Fruit fly (Drosophila melanogaster) whole organism, embryonic: Measurements from ENCODE around the gene scramb1.

Source experiments
- Atf6 ChIP-seq: fragments of 200-800 bp; sonication (Bioruptor generic); IDR thresholded peaks from 2 replicates; pipeline ENCODE4 v1.3.6; 2022; ENCODE audit warnings: missing biosample characterization, missing genetic modification characterization
- CG10267 ChIP-seq: fragments of 200-800 bp; sonication (Bioruptor generic); optimal IDR thresholded peaks from 2 replicates; lab custom pipeline; 2018; ENCODE audit warnings: missing biosample characterization, mild to moderate bottlenecking, missing genetic modification characterization, moderate library complexity
- CG12155 ChIP-seq: fragments of 200-800 bp; sonication (Bioruptor generic); optimal IDR thresholded peaks from 3 replicates; lab custom pipeline; 2016; ENCODE audit warnings: missing biosample characterization, missing genetic modification characterization
- CG13123 ChIP-seq: fragments of 200-800 bp; sonication (Bioruptor generic); optimal IDR thresholded peaks from 2 replicates; lab custom pipeline; 2016; ENCODE audit warnings: missing biosample characterization, missing genetic modification characterization
- CG13287 ChIP-seq: fragments of 200-800 bp; sonication (Bioruptor generic); IDR thresholded peaks from 2 replicates; pipeline ENCODE4 v1.3.6; 2022; ENCODE audit warnings: missing biosample characterization, missing genetic modification characterization; ENCODE audit not compliant: partially characterized antibody
- CG14710 ChIP-seq: fragments of 200-800 bp; sonication (Bioruptor generic); optimal IDR thresholded peaks from 3 replicates; lab custom pipeline; 2019; ENCODE audit warnings: missing biosample characterization, mild to moderate bottlenecking, missing genetic modification characterization, moderate library complexity
- CG16813 ChIP-seq: fragments of 200-800 bp; sonication (Bioruptor generic); IDR thresholded peaks from 3 replicates; pipeline ENCODE4 v1.3.6; 2022; ENCODE audit warnings: missing biosample characterization, missing genetic modification characterization; ENCODE audit not compliant: partially characterized antibody
- CG17612 ChIP-seq: fragments of 200-800 bp; sonication (Bioruptor generic); IDR thresholded peaks from 2 replicates; pipeline ENCODE4 v1.3.6; 2022; ENCODE audit warnings: missing biosample characterization, missing genetic modification characterization
- CG17912 ChIP-seq: fragments of 200-800 bp; sonication (Bioruptor generic); optimal IDR thresholded peaks from 2 replicates; lab custom pipeline; 2018; ENCODE audit warnings: missing biosample characterization, mild to moderate bottlenecking, missing genetic modification characterization
- CG2202 ChIP-seq: fragments of 200-800 bp; sonication (Bioruptor generic); optimal IDR thresholded peaks from 2 replicates; lab custom pipeline; 2018; ENCODE audit warnings: missing biosample characterization, mild to moderate bottlenecking, missing genetic modification characterization
- CG34422 ChIP-seq: fragments of 200-800 bp; sonication (Bioruptor generic); IDR thresholded peaks from 3 replicates; pipeline ENCODE4 v1.3.6; 2022; ENCODE audit warnings: missing biosample characterization, missing genetic modification characterization
- CG43689 ChIP-seq: fragments of 200-800 bp; sonication (Bioruptor generic); IDR thresholded peaks from 2 replicates; pipeline ENCODE4 v1.3.6; 2022; ENCODE audit warnings: missing biosample characterization, missing genetic modification characterization
- CG4424 ChIP-seq: fragments of 200-800 bp; sonication (Bioruptor generic); optimal IDR thresholded peaks from 3 replicates; lab custom pipeline; 2016; ENCODE audit warnings: missing biosample characterization, missing genetic modification characterization
- CG5953 ChIP-seq: fragments of 200-800 bp; sonication (Bioruptor generic); IDR thresholded peaks from 2 replicates; pipeline ENCODE4 v1.3.6; 2022; ENCODE audit warnings: missing biosample characterization, missing genetic modification characterization
- CG6175 ChIP-seq: fragments of 200-800 bp; sonication (Bioruptor generic); IDR thresholded peaks from 3 replicates; pipeline ENCODE4 v1.3.6; 2022; ENCODE audit warnings: missing biosample characterization, missing genetic modification characterization
- CG6654 ChIP-seq: fragments of 200-800 bp; sonication (Bioruptor generic); optimal IDR thresholded peaks from 2 replicates; lab custom pipeline; 2017; ENCODE audit warnings: missing biosample characterization, mild to moderate bottlenecking, missing genetic modification characterization
- CG6689 ChIP-seq: fragments of 200-800 bp; sonication (Bioruptor generic); IDR thresholded peaks from 2 replicates; pipeline ENCODE4 v1.3.6; 2022; ENCODE audit warnings: missing biosample characterization, missing genetic modification characterization
- CG7357 ChIP-seq: fragments of 200-800 bp; sonication (Bioruptor generic); IDR thresholded peaks from 3 replicates; pipeline ENCODE4 v1.3.6; 2022; ENCODE audit warnings: missing biosample characterization, missing genetic modification characterization
- CG7987 ChIP-seq: fragments of 200-800 bp; sonication (Bioruptor generic); optimal IDR thresholded peaks from 2 replicates; lab custom pipeline; 2018; ENCODE audit warnings: missing biosample characterization, mild to moderate bottlenecking, missing genetic modification characterization, moderate library complexity
- CG9817 ChIP-seq: fragments of 200-800 bp; sonication (Bioruptor generic); optimal IDR thresholded peaks from 2 replicates; lab custom pipeline; 2018; ENCODE audit warnings: missing biosample characterization, mild to moderate bottlenecking, missing genetic modification characterization, moderate library complexity
- D19A ChIP-seq: fragments of 200-800 bp; optimal IDR thresholded peaks from 3 replicates; lab custom pipeline; 2019; ENCODE audit warnings: missing biosample characterization, mild to moderate bottlenecking, missing genetic modification characterization, moderate library complexity
- D19B ChIP-seq: fragments of 200-800 bp; sonication (Bioruptor generic); optimal IDR thresholded peaks from 2 replicates; lab custom pipeline; 2017; ENCODE audit warnings: missing biosample characterization, mild to moderate bottlenecking, missing genetic modification characterization
- Dad ChIP-seq: fragments of 200-800 bp; sonication (Bioruptor generic); optimal IDR thresholded peaks from 3 replicates; lab custom pipeline; 2016; ENCODE audit warnings: missing biosample characterization, missing genetic modification characterization
- Deaf1 ChIP-seq: fragments of 200-800 bp; optimal IDR thresholded peaks from 3 replicates; lab custom pipeline; 2019; ENCODE audit warnings: missing biosample characterization, mild to moderate bottlenecking, missing genetic modification characterization, moderate library complexity
- Dp ChIP-seq: fragments of 200-800 bp; sonication (Bioruptor generic); optimal IDR thresholded peaks from 2 replicates; lab custom pipeline; 2018; ENCODE audit warnings: missing biosample characterization, mild to moderate bottlenecking, missing genetic modification characterization, moderate library complexity
- ERR ChIP-seq: fragments of 200-800 bp; sonication (Bioruptor generic); optimal IDR thresholded peaks from 2 replicates; lab custom pipeline; 2016; ENCODE audit warnings: missing biosample characterization, missing genetic modification characterization
- GATAe ChIP-seq: fragments of 200-800 bp; sonication (Bioruptor generic); conservative IDR thresholded peaks from 2 replicates; pipeline ENCODE4 v1.3.6; 2022; ENCODE audit warnings: missing biosample characterization, missing genetic modification characterization
- HHEX ChIP-seq: fragments of 200-800 bp; sonication (Bioruptor generic); optimal IDR thresholded peaks from 3 replicates; lab custom pipeline; 2017; ENCODE audit warnings: missing biosample characterization, mild to moderate bottlenecking, missing genetic modification characterization, missing genetic modification reagents
- Hand ChIP-seq: fragments of 200-800 bp; sonication (Bioruptor generic); optimal IDR thresholded peaks from 2 replicates; lab custom pipeline; 2017; ENCODE audit warnings: mild to moderate bottlenecking, missing biosample characterization, missing genetic modification reagents, missing genetic modification characterization
- Hsf ChIP-seq: fragments of 200-800 bp; sonication (Bioruptor generic); optimal IDR thresholded peaks from 3 replicates; lab custom pipeline; 2016; ENCODE audit warnings: missing biosample characterization, missing genetic modification characterization
- Kr ChIP-seq: fragments of 200-800 bp; sonication (Bioruptor generic); optimal IDR thresholded peaks from 2 replicates; lab custom pipeline; 2017; ENCODE audit warnings: missing biosample characterization, mild to moderate bottlenecking, missing genetic modification characterization
- Spps ChIP-seq: fragments of 200-800 bp; sonication (Bioruptor generic); optimal IDR thresholded peaks from 2 replicates; lab custom pipeline; 2018; ENCODE audit warnings: missing biosample characterization, mild to moderate bottlenecking, missing genetic modification characterization
- TFAM ChIP-seq: fragments of 200-800 bp; sonication (Bioruptor generic); optimal IDR thresholded peaks from 2 replicates; lab custom pipeline; 2017; ENCODE audit warnings: missing biosample characterization, missing genetic modification characterization, inconsistent platforms
- al ChIP-seq: fragments of 200-800 bp; sonication (Bioruptor generic); IDR thresholded peaks from 2 replicates; pipeline ENCODE4 v1.3.6; 2022; ENCODE audit warnings: missing biosample characterization, missing genetic modification characterization
- ase ChIP-seq: fragments of 200-800 bp; sonication (Bioruptor generic); IDR thresholded peaks from 3 replicates; pipeline ENCODE4 v1.3.6; 2022; ENCODE audit warnings: missing biosample characterization, missing genetic modification characterization
- bcd ChIP-seq: fragments of 200-800 bp; sonication (Bioruptor generic); optimal IDR thresholded peaks from 2 replicates; lab custom pipeline; 2017; ENCODE audit warnings: missing biosample characterization, mild to moderate bottlenecking, missing genetic modification characterization
- cad ChIP-seq: fragments of >200 bp; optimal IDR thresholded peaks from 2 replicates; lab custom pipeline; 2017; ENCODE audit warnings: missing biosample characterization, missing genetic modification characterization
- cato ChIP-seq: fragments of 200-800 bp; sonication (Bioruptor generic); optimal IDR thresholded peaks from 2 replicates; lab custom pipeline; 2016; ENCODE audit warnings: missing biosample characterization, missing genetic modification characterization, borderline replicate concordance
- crp ChIP-seq, 2 experiments: fragments of 200-800 bp; sonication (Bioruptor generic); optimal IDR thresholded peaks; 2 replicates in 1 of 2; 3 replicates in 1 of 2; lab custom pipeline; 2017; ENCODE audit warnings: missing biosample characterization in 2 of 2, missing genetic modification characterization in 2 of 2, mild to moderate bottlenecking in 1 of 2, moderate library complexity in 1 of 2
- dan ChIP-seq: fragments of 200-800 bp; sonication (Bioruptor generic); IDR thresholded peaks from 2 replicates; pipeline ENCODE4 v1.3.6; 2022; ENCODE audit warnings: missing biosample characterization, missing genetic modification characterization
- emc ChIP-seq: fragments of 200-800 bp; sonication (Bioruptor generic); optimal IDR thresholded peaks from 2 replicates; lab custom pipeline; 2016; ENCODE audit warnings: missing biosample characterization, missing genetic modification characterization
- hb ChIP-seq: fragments of 200-800 bp; sonication (Bioruptor generic); IDR thresholded peaks from 3 replicates; pipeline ENCODE4 v1.3.6; 2022; ENCODE audit warnings: missing biosample characterization, missing genetic modification characterization; ENCODE audit not compliant: partially characterized antibody
- her ChIP-seq: fragments of 200-800 bp; sonication (Bioruptor generic); optimal IDR thresholded peaks from 2 replicates; lab custom pipeline; 2016; ENCODE audit warnings: missing biosample characterization, missing genetic modification characterization
- knrl ChIP-seq: fragments of 200-800 bp; sonication (Bioruptor generic); IDR thresholded peaks from 3 replicates; pipeline ENCODE4 v1.3.6; 2022; ENCODE audit warnings: missing biosample characterization, missing genetic modification characterization; ENCODE audit not compliant: partially characterized antibody
- lov ChIP-seq, 2 experiments: fragments of 200-800 bp in 1 of 2; fragments of >200 bp in 1 of 2; sonication (Bioruptor generic) in 1 of 2; IDR thresholded peaks in 1 of 2; optimal IDR thresholded peaks in 1 of 2; 2 replicates in 1 of 2; 3 replicates in 1 of 2; pipeline versions ENCODE4 v1.3.6 to Lab custom; 2017 to 2022; ENCODE audit warnings: missing biosample characterization in 1 of 2, missing genetic modification characterization in 1 of 2
- pzg ChIP-seq: fragments of 200-800 bp; sonication (Bioruptor generic); optimal IDR thresholded peaks from 3 replicates; lab custom pipeline; 2018; ENCODE audit warnings: missing biosample characterization, mild to moderate bottlenecking, missing genetic modification characterization, moderate library complexity
- sc ChIP-seq, 3 experiments: fragments of >200 bp in 2 of 3; fragments of 200-800 bp in 1 of 3; sonication (Bioruptor generic) in 1 of 3; optimal IDR thresholded peaks; 2 replicates in 2 of 3; 3 replicates in 1 of 3; lab custom pipeline; 2017; ENCODE audit warnings: mild to moderate bottlenecking in 1 of 3, missing biosample characterization in 1 of 3, missing genetic modification characterization in 1 of 3, missing genetic modification reagents in 1 of 3
- scrt ChIP-seq: fragments of 200-800 bp; sonication (Bioruptor generic); optimal IDR thresholded peaks from 2 replicates; lab custom pipeline; 2018; ENCODE audit warnings: missing biosample characterization, mild to moderate bottlenecking, missing genetic modification characterization, moderate library complexity
- trem ChIP-seq: fragments of 200-800 bp; optimal IDR thresholded peaks from 3 replicates; lab custom pipeline; 2019; ENCODE audit warnings: missing biosample characterization, mild to moderate bottlenecking, missing genetic modification characterization, moderate library complexity

The scramb1 gene

dm6 chr3L:10225214-10225729 is at the start of gene scramb1 (continued):
- TF ChIP-seq trem (peak; percentile 51), bcd (no peak), CG14710 (tag; lab: Kevin White, UChicago) (peak; percentile 20), CG16813 (GFP tag; lab: Robert Waterston, UW) (0 out of 3 replicates have a peak, but pooled peaks have one; percentile 19), her (no peak), CG10267 (peak; percentile 1), CG12155 (GFP tag; lab: Kevin White, UChicago) (no peak), cad (GFP tag; lab: Kevin White, UChicago) (no peak), ase (GFP tag; lab: Robert Waterston, UW) (no peak), TFAM (GFP tag; lab: Kevin White, UChicago) (no peak), Dp (GFP tag; lab: Kevin White, UChicago) (peak; percentile 1), Hand (GFP tag; lab: Kevin White, UChicago) (no peak), dan (GFP tag; lab: Robert Waterston, UW) (no peak), CG34422 (GFP tag; lab: Robert Waterston, UW) (no peak), CG7357 (GFP tag; lab: Robert Waterston, UW) (no peak), Spps (no peak), pzg (GFP tag; lab: Kevin White, UChicago) (peak; percentile 37), D19B (GFP tag; lab: Kevin White, UChicago) (no peak), CG6175 (GFP tag; lab: Robert Waterston, UW) (no peak), CG5953 (GFP tag; lab: Robert Waterston, UW) (no peak), Deaf1 (tag; lab: Kevin White, UChicago) (no peak), CG17912 (GFP tag; lab: Kevin White, UChicago) (no peak), Dad (no peak), Atf6 (GFP tag; lab: Robert Waterston, UW) (no peak), GATAe (GFP tag; lab: Robert Waterston, UW) (no peak), D19A (tag; lab: Kevin White, UChicago) (no peak), CG7987 (GFP tag; lab: Kevin White, UChicago) (no peak), hb (no peak), emc (no peak), sc (optimal IDR thresholded peaks at IDR 0.05; lab: Kevin White, UChicago) (no peak), sc (GFP tag; optimal IDR thresholded peaks at IDR 0.05; lab: Kevin White, UChicago) (no peak), CG13287 (GFP tag; lab: Robert Waterston, UW) (peak; percentile 31; the same call in 1 of the 2 replicates), CG2202 (tag; lab: Kevin White, UChicago) (no peak), lov (optimal IDR thresholded peaks at IDR 0.05; lab: Kevin White, UChicago) (no peak), lov (GFP tag; IDR thresholded peaks at IDR 0.05; lab: Robert Waterston, UW) (no peak), CG13123 (GFP tag; lab: Kevin White, UChicago) (no peak), Kr (GFP tag; lab: Kevin White, UChicago) (no peak), scrt (no peak), CG17612 (GFP tag; lab: Robert Waterston, UW) (no peak), al (GFP tag; lab: Robert Waterston, UW) (no peak), HHEX (GFP tag; lab: Kevin White, UChicago) (no peak), CG9817 (tag; lab: Kevin White, UChicago) (no peak), CG6689 (GFP tag; lab: Robert Waterston, UW) (no peak), knrl (peak; percentile 25; the same call in 1 of the 3 replicates), CG43689 (GFP tag; lab: Robert Waterston, UW) (no peak), ERR (GFP tag; lab: Kevin White, UChicago) (no peak), Hsf (GFP tag; lab: Kevin White, UChicago) (no peak), CG4424 (GFP tag; lab: Kevin White, UChicago) (no peak), crp (GFP tag; optimal IDR thresholded peaks at IDR 0.05; lab: Kevin White, UChicago) (peak in 1 of 2 experiments; percentile 55), cato (GFP tag; lab: Kevin White, UChicago) (no peak), CG6654 (GFP tag; lab: Kevin White, UChicago) (no peak)
